Worm (Caenorhabditis elegans) whole organism, L4 larva: Measurements from ENCODE around the gene C50C3.5.
A peak's percentile ranks its signal among the peaks of the same experiment; 100 is the strongest.

ENCODE experiments used
- ceh-82 ChIP-seq: sonication (generic microtip); optimal IDR thresholded peaks from 2 replicates; lab custom pipeline; 2017; ENCODE audit warnings: missing biosample characterization, missing genetic modification characterization
- daf-8 ChIP-seq: fragments of 200-800 bp; sonication (Bioruptor generic); IDR thresholded peaks from 2 replicates; pipeline ENCODE4 v1.3.6; 2022; ENCODE audit warnings: missing genetic modification characterization, missing compliant biosample characterization
- hlh-30 ChIP-seq: sonication (generic microtip); optimal IDR thresholded peaks from 2 replicates; lab custom pipeline; 2017; ENCODE audit warnings: antibody characterized with exemption, mild to moderate bottlenecking, missing genetic modification characterization, missing compliant biosample characterization; ENCODE audit not compliant: insufficient read depth
- jun-1 ChIP-seq: fragments of 150-350 bp; optimal IDR thresholded peaks from 2 replicates; lab custom pipeline; 2014; ENCODE audit warnings: missing biosample characterization, missing genetic modification reagents, missing genetic modification characterization
- mdl-1 ChIP-seq, 2 experiments: fragments of 150-350 bp in 1 of 2; sonication (generic microtip) in 1 of 2; optimal IDR thresholded peaks; 2 replicates each; lab custom pipeline; 2014 to 2017; ENCODE audit warnings: missing biosample characterization in 2 of 2, missing genetic modification characterization in 2 of 2
- rbr-2 ChIP-seq: sonication (generic microtip); optimal IDR thresholded peaks from 2 replicates; lab custom pipeline; 2016; ENCODE audit warnings: missing genotype, missing genetic modification characterization, missing compliant biosample characterization
- snpc-4 ChIP-seq: fragments of 150-350 bp; optimal IDR thresholded peaks from 2 replicates; lab custom pipeline; 2014; ENCODE audit warnings: missing biosample characterization, missing genetic modification characterization

DNA sequence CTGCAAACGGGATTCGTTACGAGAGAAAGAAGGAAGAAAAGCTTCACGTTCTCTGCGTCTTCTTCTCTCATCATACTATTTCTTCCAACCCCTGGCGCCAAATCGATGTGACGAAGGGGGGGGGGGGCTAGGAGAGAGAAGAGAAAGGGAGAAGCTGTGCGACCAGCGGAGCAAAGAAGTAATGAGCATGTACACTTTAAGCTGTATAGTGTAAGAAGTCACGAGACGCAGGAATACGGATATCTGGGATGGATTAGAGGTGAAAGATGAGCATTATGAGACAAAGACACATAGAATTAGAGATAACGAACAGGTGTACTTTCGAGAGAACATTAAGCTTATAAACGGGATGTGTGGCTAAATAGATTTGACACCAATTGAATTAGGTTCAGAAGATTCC, 22.7 kb downstream of the C50C3.5 start:
- TF ChIP-seq daf-8 (no peak), hlh-30 (tag; lab: Kevin White, UChicago) (peak; percentile 66), ceh-82 (tag; lab: Kevin White, UChicago) (no peak), snpc-4 (tag; lab: Kevin White, UChicago) (no peak), rbr-2 (peak; percentile 63), mdl-1 (tag; optimal IDR thresholded peaks at IDR 0.05; lab: Kevin White, UChicago) (no peak), jun-1 (tag; lab: Kevin White, UChicago) (no peak)
